Fruit fly (Drosophila melanogaster): Measurements from ENCODE around the gene GlcAT-S.

Gene GlcAT-S

dm6 chr2L:9615983-9616519, at the start of gene GlcAT-S:
TSS of gene GlcAT-S (plus strand) at chr2L:9616469.
- no peak for TF ChIP-seq cnc (optimal IDR thresholded peaks at IDR 0.05)
- TF ChIP-seq cic (GFP tag; optimal IDR thresholded peaks at IDR 0.05): peak; percentile 31
- TF ChIP-seq kay (GFP tag; ENCODE audit: borderline replicate concordance): no peak

- no peak for TF ChIP-seq tj (GFP tag; optimal IDR thresholded peaks at IDR 0.05)
- TF ChIP-seq Hr96 (GFP tag; optimal IDR thresholded peaks at IDR 0.05): no peak
- TF ChIP-seq Mnt (GFP tag; optimal IDR thresholded peaks at IDR 0.05): no peak
- no peak for TF ChIP-seq kay (GFP tag; ENCODE audit: borderline replicate concordance)
- no peak for TF ChIP-seq CG33017 (tag; optimal IDR thresholded peaks at IDR 0.05)
- TF ChIP-seq pad (GFP tag; optimal IDR thresholded peaks at IDR 0.05): no peak
- TF ChIP-seq cnc (optimal IDR thresholded peaks at IDR 0.05): no peak
- TF ChIP-seq Crg-1 (GFP tag; optimal IDR thresholded peaks at IDR 0.05): no peak
- TF ChIP-seq CG12768 (GFP tag; optimal IDR thresholded peaks at IDR 0.05): no peak
- no peak for TF ChIP-seq Clk (GFP tag; optimal IDR thresholded peaks at IDR 0.05)
- TF ChIP-seq bab1 (GFP tag; optimal IDR thresholded peaks at IDR 0.05): no peak
- TF ChIP-seq cic (GFP tag; optimal IDR thresholded peaks at IDR 0.05): no peak
- TF ChIP-seq CG1620 (GFP tag; optimal IDR thresholded peaks at IDR 0.05): no peak
- no peak for TF ChIP-seq CG11617 (GFP tag; optimal IDR thresholded peaks at IDR 0.05)
- TF ChIP-seq CG7101 (tag; optimal IDR thresholded peaks at IDR 0.05): no peak
- TF ChIP-seq ovo (GFP tag; optimal IDR thresholded peaks at IDR 0.05): no peak
- TF ChIP-seq CG14711 (tag; optimal IDR thresholded peaks at IDR 0.05): no peak
- TF ChIP-seq toe (GFP tag; optimal IDR thresholded peaks at IDR 0.05): no peak
- no peak for TF ChIP-seq CG5204 (GFP tag; optimal IDR thresholded peaks at IDR 0.05)
Observed at dm6 chr2L:9566656-9567055, 49.6 kb upstream of the GlcAT-S start, which contains the start of gene jp. TSS of gene jp (minus strand) at chr2L:9566750.

dm6 chr2L:9567398-9567856, 48.8 kb upstream of the GlcAT-S start:
- peak; percentile 98 for TF ChIP-seq CG7045 (GFP tag; optimal IDR thresholded peaks at IDR 0.05)
- TF ChIP-seq Mnt (GFP tag; optimal IDR thresholded peaks at IDR 0.05): peak; percentile 96
- TF ChIP-seq Hr96 (GFP tag; optimal IDR thresholded peaks at IDR 0.05): peak; percentile 92
- peak; percentile 98 for TF ChIP-seq Crg-1 (GFP tag; optimal IDR thresholded peaks at IDR 0.05)
- TF ChIP-seq CG14711 (tag; optimal IDR thresholded peaks at IDR 0.05): peak; percentile 87
- peak; percentile 92 for TF ChIP-seq CG1620 (GFP tag; optimal IDR thresholded peaks at IDR 0.05)
- peak; percentile 92 for TF ChIP-seq toe (GFP tag; optimal IDR thresholded peaks at IDR 0.05)
- TF ChIP-seq cnc (optimal IDR thresholded peaks at IDR 0.05): no peak
- TF ChIP-seq pad (GFP tag; optimal IDR thresholded peaks at IDR 0.05): peak; percentile 88
- peak; percentile 75 for TF ChIP-seq Clk (GFP tag; optimal IDR thresholded peaks at IDR 0.05)
- peak; percentile 96 for TF ChIP-seq bab1 (GFP tag; optimal IDR thresholded peaks at IDR 0.05)
- TF ChIP-seq ovo (GFP tag; optimal IDR thresholded peaks at IDR 0.05): peak; percentile 94
- peak; percentile 97 for TF ChIP-seq CG11617 (GFP tag; optimal IDR thresholded peaks at IDR 0.05)
- peak; percentile 97 for TF ChIP-seq kay (GFP tag; ENCODE audit: borderline replicate concordance)
- TF ChIP-seq CG33017 (tag; optimal IDR thresholded peaks at IDR 0.05): peak; percentile 96
- TF ChIP-seq CG7101 (tag; optimal IDR thresholded peaks at IDR 0.05): peak; percentile 98
- TF ChIP-seq CG5204 (GFP tag; optimal IDR thresholded peaks at IDR 0.05): peak; percentile 94
- peak; percentile 97 for TF ChIP-seq CG12768 (GFP tag; optimal IDR thresholded peaks at IDR 0.05)
- TF ChIP-seq cic (GFP tag; optimal IDR thresholded peaks at IDR 0.05): peak; percentile 89
- peak; percentile 79 for TF ChIP-seq tj (GFP tag; optimal IDR thresholded peaks at IDR 0.05)

- TF ChIP-seq CG5204 (GFP tag; optimal IDR thresholded peaks at IDR 0.05) (peak; percentile 97), cnc (optimal IDR thresholded peaks at IDR 0.05) (no peak), Clk (GFP tag; optimal IDR thresholded peaks at IDR 0.05) (peak; percentile 93), CG14711 (tag; optimal IDR thresholded peaks at IDR 0.05) (peak; percentile 91), CG12768 (GFP tag; optimal IDR thresholded peaks at IDR 0.05) (peak; percentile 97), Hr96 (GFP tag; optimal IDR thresholded peaks at IDR 0.05) (peak; percentile 96), kay (GFP tag; ENCODE audit: borderline replicate concordance) (peak; percentile 76), CG11617 (GFP tag; optimal IDR thresholded peaks at IDR 0.05) (peak; percentile 96), bab1 (GFP tag; optimal IDR thresholded peaks at IDR 0.05) (peak; percentile 94), CG7045 (GFP tag; optimal IDR thresholded peaks at IDR 0.05) (peak; percentile 96), toe (GFP tag; optimal IDR thresholded peaks at IDR 0.05) (peak; percentile 97), cic (GFP tag; optimal IDR thresholded peaks at IDR 0.05) (peak; percentile 74), tj (GFP tag; optimal IDR thresholded peaks at IDR 0.05) (peak; percentile 85), ovo (GFP tag; optimal IDR thresholded peaks at IDR 0.05) (peak; percentile 86), CG33017 (tag; optimal IDR thresholded peaks at IDR 0.05) (peak; percentile 95), pad (GFP tag; optimal IDR thresholded peaks at IDR 0.05) (peak; percentile 84), CG7101 (tag; optimal IDR thresholded peaks at IDR 0.05) (peak; percentile 96), Mnt (GFP tag; optimal IDR thresholded peaks at IDR 0.05) (peak; percentile 86), Crg-1 (GFP tag; optimal IDR thresholded peaks at IDR 0.05) (peak; percentile 88), CG1620 (GFP tag; optimal IDR thresholded peaks at IDR 0.05) (peak; percentile 87)
Observed at dm6 chr2L:9568360-9569088, 47.7 kb upstream of the GlcAT-S start, which contains the start of gene brwl. TSS of gene brwl (plus strand) at chr2L:9568890.

dm6 chr2L:9569131-9569530, 47.1 kb upstream of the GlcAT-S start:
- TF ChIP-seq kay (GFP tag; ENCODE audit: borderline replicate concordance): peak; percentile 80
- no peak for TF ChIP-seq CG33017 (tag; optimal IDR thresholded peaks at IDR 0.05)

All from whole organism, adult.